Fruit fly (Drosophila melanogaster) whole organism, embryonic: ENCODE measurements around the gene CG7430.
A peak's percentile ranks its signal among the peaks of the same experiment; 100 is the strongest.

Source experiments
- Asciz ChIP-seq: fragments of 200-800 bp; sonication (Bioruptor generic); optimal IDR thresholded peaks from 2 replicates; lab custom pipeline; 2017; ENCODE audit warnings: missing biosample characterization, mild to moderate bottlenecking, missing genetic modification characterization, missing genetic modification reagents
- BEAF-32 ChIP-seq: fragments of 200-800 bp; sonication (Bioruptor generic); optimal IDR thresholded peaks from 3 replicates; lab custom pipeline; 2017; ENCODE audit warnings: missing biosample characterization, missing genetic modification characterization, mild to moderate bottlenecking, moderate library complexity, missing genetic modification reagents
- C15 ChIP-seq: fragments of 200-800 bp; sonication (Bioruptor generic); IDR thresholded peaks from 3 replicates; pipeline ENCODE4 v1.3.6; 2022; ENCODE audit warnings: missing biosample characterization, missing genetic modification characterization
- CG10462 ChIP-seq: fragments of 200-800 bp; sonication (Bioruptor generic); optimal IDR thresholded peaks from 2 replicates; lab custom pipeline; 2016; ENCODE audit warnings: missing biosample characterization, missing genetic modification characterization
- CG11398 ChIP-seq: fragments of 200-800 bp; sonication (Bioruptor generic); optimal IDR thresholded peaks from 2 replicates; lab custom pipeline; 2016; ENCODE audit warnings: missing biosample characterization, missing genetic modification characterization
- CG12236 ChIP-seq: fragments of 200-800 bp; sonication (Bioruptor generic); optimal IDR thresholded peaks from 2 replicates; lab custom pipeline; 2016; ENCODE audit warnings: missing biosample characterization, missing genetic modification characterization
- CG12769 ChIP-seq: fragments of 200-800 bp; sonication (Bioruptor generic); optimal IDR thresholded peaks from 2 replicates; lab custom pipeline; 2019; ENCODE audit warnings: missing biosample characterization, mild to moderate bottlenecking, missing genetic modification characterization, moderate library complexity
- CG12942 ChIP-seq: fragments of 200-800 bp; sonication (Bioruptor generic); optimal IDR thresholded peaks from 3 replicates; lab custom pipeline; 2016; ENCODE audit warnings: missing biosample characterization, missing genetic modification characterization
- CG13894 ChIP-seq: fragments of 200-800 bp; sonication (Bioruptor generic); optimal IDR thresholded peaks from 3 replicates; lab custom pipeline; 2018; ENCODE audit warnings: missing biosample characterization, mild to moderate bottlenecking, missing genetic modification characterization, moderate library complexity
- CG15269 ChIP-seq: fragments of 200-800 bp; sonication (Bioruptor generic); optimal IDR thresholded peaks from 2 replicates; lab custom pipeline; 2018; ENCODE audit warnings: missing biosample characterization, mild to moderate bottlenecking, missing genetic modification characterization, moderate library complexity
- CG15479 ChIP-seq: fragments of 200-800 bp; sonication (Bioruptor generic); optimal IDR thresholded peaks from 3 replicates; lab custom pipeline; 2019; ENCODE audit warnings: missing biosample characterization, mild to moderate bottlenecking, missing genetic modification characterization, moderate library complexity
- CG15696 ChIP-seq: fragments of 200-800 bp; sonication (Bioruptor generic); optimal IDR thresholded peaks from 2 replicates; lab custom pipeline; 2019; ENCODE audit warnings: missing biosample characterization, mild to moderate bottlenecking, missing genetic modification characterization, moderate library complexity
- CG1603 ChIP-seq: fragments of 200-800 bp; sonication (Bioruptor generic); optimal IDR thresholded peaks from 2 replicates; lab custom pipeline; 2019; ENCODE audit warnings: missing biosample characterization, mild to moderate bottlenecking, missing genetic modification characterization, moderate library complexity
- CG18011 ChIP-seq: fragments of 200-800 bp; sonication (Bioruptor generic); optimal IDR thresholded peaks from 2 replicates; lab custom pipeline; 2017; ENCODE audit warnings: missing biosample characterization, missing genetic modification characterization, mild to moderate bottlenecking, moderate library complexity, missing genotype
- CG31224 ChIP-seq: fragments of 200-800 bp; sonication (Bioruptor generic); IDR thresholded peaks from 2 replicates; pipeline ENCODE4 v1.3.6; 2022; ENCODE audit warnings: missing biosample characterization, missing genetic modification characterization
- CG33213 ChIP-seq: fragments of 200-800 bp; sonication (Bioruptor generic); optimal IDR thresholded peaks from 3 replicates; lab custom pipeline; 2016; ENCODE audit warnings: missing biosample characterization, missing genetic modification characterization
- CG4282 ChIP-seq: fragments of 200-800 bp; sonication (Bioruptor generic); optimal IDR thresholded peaks from 2 replicates; lab custom pipeline; 2016; ENCODE audit warnings: missing biosample characterization, missing genetic modification characterization
- CG6765 ChIP-seq: fragments of 200-800 bp; sonication (Bioruptor generic); optimal IDR thresholded peaks from 3 replicates; lab custom pipeline; 2017; ENCODE audit warnings: missing biosample characterization, mild to moderate bottlenecking, missing genetic modification characterization
- CG7556 ChIP-seq: fragments of 200-800 bp; sonication (Bioruptor generic); optimal IDR thresholded peaks from 2 replicates; lab custom pipeline; 2017; ENCODE audit warnings: missing biosample characterization, mild to moderate bottlenecking, missing genetic modification characterization
- CG9797 ChIP-seq: fragments of 200-800 bp; sonication (Bioruptor generic); optimal IDR thresholded peaks from 3 replicates; lab custom pipeline; 2018; ENCODE audit warnings: missing biosample characterization, mild to moderate bottlenecking, missing genetic modification characterization
- D ChIP-seq, 2 experiments: fragments of 200-800 bp in 1 of 2; fragments of >200 bp in 1 of 2; sonication (Bioruptor generic) in 1 of 2; optimal IDR thresholded peaks; 2 replicates in 1 of 2; 3 replicates in 1 of 2; lab custom pipeline; 2017; ENCODE audit warnings: mild to moderate bottlenecking in 1 of 2, missing biosample characterization in 1 of 2, missing genetic modification characterization in 1 of 2, missing genetic modification reagents in 1 of 2
- D19A ChIP-seq: fragments of 200-800 bp; optimal IDR thresholded peaks from 3 replicates; lab custom pipeline; 2019; ENCODE audit warnings: missing biosample characterization, mild to moderate bottlenecking, missing genetic modification characterization, moderate library complexity
- Dfd ChIP-seq, 2 experiments: fragments of >200 bp; optimal IDR thresholded peaks; 2 replicates each; lab custom pipeline; 2017; ENCODE audit warnings: missing biosample characterization in 2 of 2, missing genetic modification characterization in 2 of 2
- Ets65A ChIP-seq: fragments of 200-800 bp; sonication (Bioruptor generic); peaks from one replicate; lab custom pipeline; 2016; ENCODE audit warnings: missing biosample characterization, missing genetic modification characterization
- Fer2 ChIP-seq: fragments of 200-800 bp; sonication (Bioruptor generic); optimal IDR thresholded peaks from 2 replicates; lab custom pipeline; 2018; ENCODE audit warnings: missing biosample characterization, mild to moderate bottlenecking, missing genetic modification characterization, moderate library complexity
- MTF-1 ChIP-seq: fragments of 200-800 bp; sonication (Bioruptor generic); optimal IDR thresholded peaks from 2 replicates; lab custom pipeline; 2018; ENCODE audit warnings: missing biosample characterization, mild to moderate bottlenecking, missing genetic modification characterization, borderline replicate concordance
- Xbp1 ChIP-seq: fragments of 200-800 bp; sonication (Bioruptor generic); optimal IDR thresholded peaks from 3 replicates; lab custom pipeline; 2016; ENCODE audit warnings: missing biosample characterization, mild to moderate bottlenecking, missing genetic modification characterization
- abd-A ChIP-seq: fragments of 200-800 bp; sonication (Bioruptor generic); optimal IDR thresholded peaks from 3 replicates; lab custom pipeline; 2019; ENCODE audit warnings: missing biosample characterization, mild to moderate bottlenecking, missing genetic modification characterization, moderate library complexity
- ac ChIP-seq: fragments of 200-800 bp; sonication (Bioruptor generic); optimal IDR thresholded peaks from 3 replicates; lab custom pipeline; 2017; ENCODE audit warnings: missing biosample characterization, mild to moderate bottlenecking, missing genetic modification characterization
- bab2 ChIP-seq: fragments of 200-800 bp; sonication (Bioruptor generic); optimal IDR thresholded peaks from 2 replicates; lab custom pipeline; 2016; ENCODE audit warnings: missing biosample characterization, missing genetic modification characterization
- bsh ChIP-seq, 2 experiments: fragments of 200-800 bp; sonication (Bioruptor generic); optimal IDR thresholded peaks; 2 replicates each; lab custom pipeline; 2017 to 2018; ENCODE audit warnings: mild to moderate bottlenecking in 2 of 2, missing biosample characterization in 2 of 2, missing genetic modification characterization in 2 of 2, moderate library complexity in 1 of 2
- caup ChIP-seq: fragments of 200-800 bp; sonication (Bioruptor generic); optimal IDR thresholded peaks from 3 replicates; lab custom pipeline; 2017; ENCODE audit warnings: missing biosample characterization, mild to moderate bottlenecking, missing genetic modification characterization, moderate library complexity; ENCODE audit not compliant: severe bottlenecking
- ci ChIP-seq: fragments of 200-800 bp; sonication (Bioruptor generic); IDR thresholded peaks from 3 replicates; pipeline ENCODE4 v1.3.6; 2022; ENCODE audit warnings: missing biosample characterization, missing genetic modification characterization
- dati ChIP-seq: fragments of 200-800 bp; sonication (Bioruptor generic); IDR thresholded peaks from 2 replicates; pipeline ENCODE4 v1.3.6; 2022; ENCODE audit warnings: missing biosample characterization, missing genetic modification characterization
- exex ChIP-seq: fragments of 200-800 bp; sonication (Bioruptor generic); optimal IDR thresholded peaks from 4 replicates; lab custom pipeline; 2018; ENCODE audit warnings: missing biosample characterization, mild to moderate bottlenecking, missing genetic modification characterization, moderate library complexity
- grau ChIP-seq: fragments of 200-800 bp; optimal IDR thresholded peaks from 3 replicates; lab custom pipeline; 2019; ENCODE audit warnings: missing biosample characterization, mild to moderate bottlenecking, missing genetic modification characterization, moderate library complexity
- h ChIP-seq: fragments of >200 bp; optimal IDR thresholded peaks from 2 replicates; lab custom pipeline; 2017
- inv ChIP-seq: fragments of 200-800 bp; sonication (Bioruptor generic); IDR thresholded peaks from 2 replicates; pipeline ENCODE4 v1.3.6; 2022; ENCODE audit warnings: missing biosample characterization, missing genetic modification characterization; ENCODE audit not compliant: partially characterized antibody
- jing ChIP-seq: fragments of 200-800 bp; sonication (Bioruptor generic); optimal IDR thresholded peaks from 2 replicates; lab custom pipeline; 2018; ENCODE audit warnings: missing biosample characterization, mild to moderate bottlenecking, missing genetic modification characterization
- kay ChIP-seq: fragments of 200-800 bp; sonication (Bioruptor generic); optimal IDR thresholded peaks from 2 replicates; lab custom pipeline; 2016; ENCODE audit warnings: missing biosample characterization, missing genetic modification characterization
- kni ChIP-seq: fragments of 200-800 bp; sonication (Bioruptor generic); optimal IDR thresholded peaks from 3 replicates; lab custom pipeline; 2017; ENCODE audit warnings: mild to moderate bottlenecking, missing biosample characterization, missing genetic modification reagents, missing genetic modification characterization
- nerfin-1 ChIP-seq: fragments of 200-800 bp; sonication (Bioruptor generic); optimal IDR thresholded peaks from 3 replicates; lab custom pipeline; 2019; ENCODE audit warnings: missing biosample characterization, mild to moderate bottlenecking, missing genetic modification characterization, moderate library complexity
- nerfin-2 ChIP-seq: fragments of 200-800 bp; sonication (Bioruptor generic); IDR thresholded peaks from 2 replicates; pipeline ENCODE4 v1.3.6; 2022; ENCODE audit warnings: missing biosample characterization, missing genetic modification characterization; ENCODE audit not compliant: partially characterized antibody
- seq ChIP-seq: fragments of 200-800 bp; sonication (Bioruptor generic); IDR thresholded peaks from 2 replicates; pipeline ENCODE4 v1.3.6; 2022; ENCODE audit warnings: missing biosample characterization, missing genetic modification characterization
- shn ChIP-seq: fragments of 200-800 bp; sonication (Bioruptor generic); optimal IDR thresholded peaks from 3 replicates; lab custom pipeline; 2016; ENCODE audit warnings: missing biosample characterization, missing genetic modification characterization
- sisA ChIP-seq: fragments of 200-800 bp; sonication (Bioruptor generic); IDR thresholded peaks from 2 replicates; pipeline ENCODE4 v1.3.6; 2022; ENCODE audit warnings: missing biosample characterization, missing genetic modification characterization
- trem ChIP-seq: fragments of 200-800 bp; optimal IDR thresholded peaks from 3 replicates; lab custom pipeline; 2019; ENCODE audit warnings: missing biosample characterization, mild to moderate bottlenecking, missing genetic modification characterization, moderate library complexity
- unpg ChIP-seq: fragments of 200-800 bp; sonication (Bioruptor generic); optimal IDR thresholded peaks from 3 replicates; lab custom pipeline; 2018; ENCODE audit warnings: missing biosample characterization, mild to moderate bottlenecking, missing genetic modification characterization, moderate library complexity

Gene CG7430

dm6 chr3L:17846169-17846981, at the start of gene CG7430, which contains the start of gene MED19 (continued):
- TF ChIP-seq abd-A: no peak
- no peak for TF ChIP-seq MTF-1 (GFP tag; lab: Kevin White, UChicago)
- TF ChIP-seq inv (GFP tag; lab: Robert Waterston, UW): 0 out of 2 replicates have a peak, but pooled peaks have one; percentile 11
- TF ChIP-seq bsh (GFP tag; optimal IDR thresholded peaks at IDR 0.05; lab: Kevin White, UChicago): peak; percentile 24 to 60
- TF ChIP-seq CG10462 (GFP tag; lab: Kevin White, UChicago): no peak
- TF ChIP-seq CG4282 (GFP tag; lab: Kevin White, UChicago): peak; percentile 15
- TF ChIP-seq CG18011 (GFP tag; lab: Kevin White, UChicago): no peak
- no peak for TF ChIP-seq D (optimal IDR thresholded peaks at IDR 0.05; lab: Kevin White, UChicago)
- TF ChIP-seq D (GFP tag; optimal IDR thresholded peaks at IDR 0.05; lab: Kevin White, UChicago): no peak
- no peak for TF ChIP-seq C15
- TF ChIP-seq CG6765 (GFP tag; lab: Kevin White, UChicago): no peak
- no peak; the same call in 1 of the 2 replicates for TF ChIP-seq seq
- no peak for TF ChIP-seq CG7556 (GFP tag; lab: Kevin White, UChicago)
- TF ChIP-seq Fer2 (tag; lab: Kevin White, UChicago): no peak
- TF ChIP-seq nerfin-1 (tag; lab: Kevin White, UChicago): peak; percentile 32
- TF ChIP-seq CG31224 (GFP tag; lab: Robert Waterston, UW): no peak
- TF ChIP-seq bab2 (GFP tag; lab: Kevin White, UChicago): no peak
- TF ChIP-seq ci: peak; percentile 68
- TF ChIP-seq CG15479 (GFP tag; lab: Kevin White, UChicago): no peak
- TF ChIP-seq trem (tag; lab: Kevin White, UChicago): peak; percentile 36
- TF ChIP-seq caup (GFP tag; lab: Kevin White, UChicago): no peak
- TF ChIP-seq grau: peak; percentile 8
- peak; percentile 14 for TF ChIP-seq Xbp1
- TF ChIP-seq CG12942 (GFP tag; lab: Kevin White, UChicago): no peak
- no peak for TF ChIP-seq sisA (GFP tag; lab: Robert Waterston, UW)
- TF ChIP-seq CG15696: no peak
- TF ChIP-seq CG1603 (tag; lab: Kevin White, UChicago): peak; percentile 61
- no peak for TF ChIP-seq CG11398 (GFP tag; lab: Kevin White, UChicago)
- no peak for TF ChIP-seq Asciz (GFP tag; lab: Kevin White, UChicago)
- no peak for TF ChIP-seq CG12769 (tag; lab: Kevin White, UChicago)
- TF ChIP-seq h (lab: Kevin White, UChicago): no peak
- TF ChIP-seq kay: no peak
- TF ChIP-seq D19A (tag; lab: Kevin White, UChicago): no peak
- TF ChIP-seq shn (GFP tag; lab: Kevin White, UChicago): no peak
- TF ChIP-seq CG9797 (GFP tag; lab: Kevin White, UChicago): peak; percentile 88
- TF ChIP-seq kni: no peak
- peak; percentile 65 for TF ChIP-seq Ets65A (GFP tag; lab: Kevin White, UChicago)
- peak; percentile 34 for TF ChIP-seq ac (GFP tag; lab: Kevin White, UChicago)
- TF ChIP-seq CG15269 (tag; lab: Kevin White, UChicago): no peak
- TF ChIP-seq unpg (GFP tag; lab: Kevin White, UChicago): peak; percentile 35
- TF ChIP-seq CG12236 (GFP tag; lab: Kevin White, UChicago): no peak
- TF ChIP-seq exex: no peak
- peak; percentile 17 for TF ChIP-seq CG13894
- TF ChIP-seq CG33213 (GFP tag; lab: Kevin White, UChicago): peak; percentile 45
- no peak for TF ChIP-seq jing (GFP tag; lab: Kevin White, UChicago)
- TF ChIP-seq Dfd (GFP tag; optimal IDR thresholded peaks at IDR 0.05; lab: Kevin White, UChicago): no peak
- peak; percentile 80 for TF ChIP-seq BEAF-32 (GFP tag; lab: Kevin White, UChicago)
- TF ChIP-seq nerfin-2 (GFP tag; lab: Robert Waterston, UW): no peak
- TF ChIP-seq dati (GFP tag; lab: Robert Waterston, UW): no peak
